Worm (Caenorhabditis elegans): ENCODE measurements around the gene jip-1.

Gene jip-1

ce11 chrII:1378259-1378658, 51.5 kb downstream of the jip-1 start, which contains the start of gene F54D12.10:
TSS of gene F54D12.10 (minus strand) at chrII:1378359.
- no peak for TF ChIP-seq nhr-23 (tag; optimal IDR thresholded peaks at IDR 0.05)
- TF ChIP-seq pha-4 (tag; optimal IDR thresholded peaks at IDR 0.05), result no peak
- no peak for TF ChIP-seq fkh-2 (tag; optimal IDR thresholded peaks at IDR 0.05)
- TF ChIP-seq tbx-2 (tag; optimal IDR thresholded peaks at IDR 0.05), result no peak
- no peak for TF ChIP-seq fos-1 (tag; optimal IDR thresholded peaks at IDR 0.05)

- TF ChIP-seq elt-3 (tag; optimal IDR thresholded peaks at IDR 0.05), result no peak
- no peak for TF ChIP-seq nhr-237 (tag; optimal IDR thresholded peaks at IDR 0.05)
- no peak for TF ChIP-seq mml-1 (tag; optimal IDR thresholded peaks at IDR 0.05)
- TF ChIP-seq eor-1 (tag; optimal IDR thresholded peaks at IDR 0.05), result no peak
- no peak for TF ChIP-seq nhr-12 (tag; optimal IDR thresholded peaks at IDR 0.05)
- no peak for TF ChIP-seq nhr-23 (tag; optimal IDR thresholded peaks at IDR 0.05)
- no peak for TF ChIP-seq ama-1 (optimal IDR thresholded peaks at IDR 0.05)
- TF ChIP-seq skn-1 (tag; optimal IDR thresholded peaks at IDR 0.05), result no peak
- no peak for TF ChIP-seq nhr-67 (tag; optimal IDR thresholded peaks at IDR 0.05)
- no peak for TF ChIP-seq R02D3.7 (tag; optimal IDR thresholded peaks at IDR 0.05)
- TF ChIP-seq unc-62 (GFP tag; optimal IDR thresholded peaks at IDR 0.05), result no peak
- no peak for TF ChIP-seq fkh-10 (GFP tag; optimal IDR thresholded peaks at IDR 0.05)
- no peak for TF ChIP-seq fos-1 (tag; optimal IDR thresholded peaks at IDR 0.05)
- TF ChIP-seq ceh-9 (tag; optimal IDR thresholded peaks at IDR 0.05), result no peak
- no peak for TF ChIP-seq ZK546.5 (tag; optimal IDR thresholded peaks at IDR 0.05)
- no peak for TF ChIP-seq nhr-11 (tag; optimal IDR thresholded peaks at IDR 0.05)
- TF ChIP-seq snpc-4 (tag; optimal IDR thresholded peaks at IDR 0.05), result no peak
Measured at ce11 chrII:1381618-1382017, 54.8 kb downstream of the jip-1 start, which contains the start of gene F54D12.9. TSS of gene F54D12.9 (minus strand) at chrII:1381718.

- no peak for TF ChIP-seq pha-4 (tag; optimal IDR thresholded peaks at IDR 0.05)
- TF ChIP-seq fos-1 (tag; optimal IDR thresholded peaks at IDR 0.05), result no peak
- no peak for TF ChIP-seq lin-15B (tag; optimal IDR thresholded peaks at IDR 0.05)
- TF ChIP-seq zag-1 (tag; optimal IDR thresholded peaks at IDR 0.05), result no peak
- TF ChIP-seq hmg-11 (tag; optimal IDR thresholded peaks at IDR 0.05), result no peak
- no peak for TF ChIP-seq nhr-237 (tag; optimal IDR thresholded peaks at IDR 0.05)
- TF ChIP-seq ceh-82 (tag; optimal IDR thresholded peaks at IDR 0.05), result no peak
- TF ChIP-seq fkh-2 (tag; optimal IDR thresholded peaks at IDR 0.05), result no peak
- no peak for TF ChIP-seq eor-1 (tag; optimal IDR thresholded peaks at IDR 0.05)
- TF ChIP-seq elt-2 (tag; optimal IDR thresholded peaks at IDR 0.05), result no peak
- no peak for TF ChIP-seq unc-62 (GFP tag; optimal IDR thresholded peaks at IDR 0.05)
- TF ChIP-seq ceh-16 (tag; optimal IDR thresholded peaks at IDR 0.05), result no peak
- TF ChIP-seq tbx-2 (tag; optimal IDR thresholded peaks at IDR 0.05), result no peak
- TF ChIP-seq R02D3.7 (tag; optimal IDR thresholded peaks at IDR 0.05), result no peak
Measured at ce11 chrII:1385280-1385679, 58.5 kb downstream of the jip-1 start, which contains the start of gene F54D12.7. TSS of gene F54D12.7 (minus strand) at chrII:1385380.

- TF ChIP-seq lin-39 (tag; optimal IDR thresholded peaks at IDR 0.05), result no peak
- no peak for TF ChIP-seq nhr-237 (tag; optimal IDR thresholded peaks at IDR 0.05)
- TF ChIP-seq egl-5 (tag; optimal IDR thresholded peaks at IDR 0.05), result no peak
- no peak for TF ChIP-seq zag-1 (tag; optimal IDR thresholded peaks at IDR 0.05)
- no peak for TF ChIP-seq fos-1 (tag; optimal IDR thresholded peaks at IDR 0.05)
- peak; percentile 92 for TF ChIP-seq elt-2 (tag; optimal IDR thresholded peaks at IDR 0.05)
- no peak for TF ChIP-seq nhr-67 (tag; optimal IDR thresholded peaks at IDR 0.05)
- TF ChIP-seq pha-4 (tag; optimal IDR thresholded peaks at IDR 0.05), result no peak
- no peak for TF ChIP-seq unc-62 (GFP tag; optimal IDR thresholded peaks at IDR 0.05)
- peak; percentile 11 for TF ChIP-seq jun-1 (tag; optimal IDR thresholded peaks at IDR 0.05)
- no peak for TF ChIP-seq eor-1 (tag; optimal IDR thresholded peaks at IDR 0.05)
- TF ChIP-seq nhr-11 (tag; optimal IDR thresholded peaks at IDR 0.05), result no peak
- no peak for TF ChIP-seq ztf-4 (tag; optimal IDR thresholded peaks at IDR 0.05)
- no peak for TF ChIP-seq mml-1 (tag; optimal IDR thresholded peaks at IDR 0.05)
- TF ChIP-seq nhr-43 (tag; optimal IDR thresholded peaks at IDR 0.05; ENCODE audit: poor library complexity, severe bottlenecking), result no peak
- TF ChIP-seq nhr-12 (tag; optimal IDR thresholded peaks at IDR 0.05), result no peak
- TF ChIP-seq unc-39 (tag; optimal IDR thresholded peaks at IDR 0.05), result no peak
- no peak for TF ChIP-seq nhr-25 (tag; optimal IDR thresholded peaks at IDR 0.05)
- TF ChIP-seq pqm-1 (tag; optimal IDR thresholded peaks at IDR 0.05), result peak; percentile 70
- no peak for TF ChIP-seq sea-2 (GFP tag; optimal IDR thresholded peaks at IDR 0.05)
- TF ChIP-seq ama-1 (optimal IDR thresholded peaks at IDR 0.05), result no peak
- no peak for TF ChIP-seq ceh-16 (tag; optimal IDR thresholded peaks at IDR 0.05)
- no peak for TF ChIP-seq egl-27 (tag; optimal IDR thresholded peaks at IDR 0.05)
- TF ChIP-seq elt-3 (tag; optimal IDR thresholded peaks at IDR 0.05), result no peak
Measured at ce11 chrII:1386478-1386877, 59.7 kb downstream of the jip-1 start, which contains the start of gene aat-7. TSS of gene aat-7 (plus strand) at chrII:1386870.
